Fruit fly (Drosophila melanogaster): Measurements from ENCODE around the gene Uros1.

The Uros1 gene

dm6 chrX:8891565-8892276, 8.3 kb downstream of the Uros1 start (continued):
- peak; percentile 79 for TF ChIP-seq CG2712 (tag; optimal IDR thresholded peaks at IDR 0.05)
- peak; percentile 79 for TF ChIP-seq Aef1 (GFP tag; IDR thresholded peaks at IDR 0.05)
- peak; percentile 68 for TF ChIP-seq unpg (GFP tag; optimal IDR thresholded peaks at IDR 0.05)
- TF ChIP-seq CG18619 (GFP tag; optimal IDR thresholded peaks at IDR 0.05): peak; percentile 53
- TF ChIP-seq CG13123 (GFP tag; optimal IDR thresholded peaks at IDR 0.05): peak; percentile 26
- peak; percentile 31 for TF ChIP-seq Deaf1 (tag; optimal IDR thresholded peaks at IDR 0.05)
- no peak for TF ChIP-seq tll (GFP tag; optimal IDR thresholded peaks at IDR 0.05)
- no peak for TF ChIP-seq CG9797 (GFP tag; optimal IDR thresholded peaks at IDR 0.05)
- TF ChIP-seq onecut (GFP tag; IDR thresholded peaks at IDR 0.05): peak; percentile 45
- no peak for TF ChIP-seq MESR4 (GFP tag; optimal IDR thresholded peaks at IDR 0.05)
- TF ChIP-seq yki (optimal IDR thresholded peaks at IDR 0.05): peak; percentile 86
- peak; percentile 37 for TF ChIP-seq CG3407 (GFP tag; optimal IDR thresholded peaks at IDR 0.05)
- TF ChIP-seq fd96Cb (tag; optimal IDR thresholded peaks at IDR 0.05): peak; percentile 79
- no peak for TF ChIP-seq CG2129 (GFP tag; IDR thresholded peaks at IDR 0.05; ENCODE audit: partially characterized antibody)
- TF ChIP-seq dmrt99B (tag; optimal IDR thresholded peaks at IDR 0.05): peak; percentile 86
- TF ChIP-seq pnt (GFP tag; optimal IDR thresholded peaks at IDR 0.05): peak; percentile 7
- no peak for TF ChIP-seq gt (GFP tag; IDR thresholded peaks at IDR 0.05)
- TF ChIP-seq sens-2 (GFP tag; IDR thresholded peaks at IDR 0.05): peak; percentile 66; the same call in 1 of the 2 replicates
- peak; percentile 70 for TF ChIP-seq ind (GFP tag; optimal IDR thresholded peaks at IDR 0.05)
- peak; percentile 20 for TF ChIP-seq maf-S (GFP tag; optimal IDR thresholded peaks at IDR 0.05)
- peak; percentile 70 for TF ChIP-seq CG32532 (GFP tag; IDR thresholded peaks at IDR 0.05)
- TF ChIP-seq sima (GFP tag; optimal IDR thresholded peaks at IDR 0.05): no peak
- TF ChIP-seq CG14441 (GFP tag; IDR thresholded peaks at IDR 0.05): peak; percentile 73
- TF ChIP-seq Ets65A (GFP tag): no peak
- peak; percentile 80 for TF ChIP-seq CG2678 (tag; optimal IDR thresholded peaks at IDR 0.05)
- peak; percentile 4 for TF ChIP-seq HLH54F (GFP tag; optimal IDR thresholded peaks at IDR 0.05)
- no peak for TF ChIP-seq p53 (GFP tag; optimal IDR thresholded peaks at IDR 0.05)
- TF ChIP-seq CG30431 (GFP tag; optimal IDR thresholded peaks at IDR 0.05): peak; percentile 48
- peak in 1 of 2 experiments; percentile 75 for TF ChIP-seq bsh (GFP tag; optimal IDR thresholded peaks at IDR 0.05)
- TF ChIP-seq tup (GFP tag; optimal IDR thresholded peaks at IDR 0.05): no peak
- TF ChIP-seq CG11723 (GFP tag; optimal IDR thresholded peaks at IDR 0.05): peak; percentile 36
- TF ChIP-seq Hr39 (optimal IDR thresholded peaks at IDR 0.05): no peak
- no peak for TF ChIP-seq HmgD (GFP tag; optimal IDR thresholded peaks at IDR 0.05)
- TF ChIP-seq dimm (GFP tag; IDR thresholded peaks at IDR 0.05): no peak
- TF ChIP-seq peb (GFP tag; IDR thresholded peaks at IDR 0.05): no peak
- TF ChIP-seq E2f1 (GFP tag; IDR thresholded peaks at IDR 0.05): peak; percentile 72
- peak; percentile 84 for TF ChIP-seq dysf (GFP tag; IDR thresholded peaks at IDR 0.05)
- TF ChIP-seq CG6683 (GFP tag; optimal IDR thresholded peaks at IDR 0.05): peak; percentile 25
- no peak for TF ChIP-seq CG16779 (GFP tag; IDR thresholded peaks at IDR 0.05)
- peak; percentile 68 for TF ChIP-seq CG12155 (GFP tag; optimal IDR thresholded peaks at IDR 0.05)
- TF ChIP-seq NC2β (GFP tag; optimal IDR thresholded peaks at IDR 0.05): peak; percentile 17
- TF ChIP-seq CG10565 (GFP tag; optimal IDR thresholded peaks at IDR 0.05): no peak
- TF ChIP-seq Vsx1 (GFP tag; optimal IDR thresholded peaks at IDR 0.05): peak; percentile 42
- TF ChIP-seq HmgZ (tag; optimal IDR thresholded peaks at IDR 0.05): peak; percentile 25
- no peak for TF ChIP-seq D (optimal IDR thresholded peaks at IDR 0.05)
- peak; percentile 66 for TF ChIP-seq D (GFP tag; optimal IDR thresholded peaks at IDR 0.05)
- no peak for TF ChIP-seq CG18011 (GFP tag; optimal IDR thresholded peaks at IDR 0.05)
- no peak for TF ChIP-seq pzg (GFP tag; optimal IDR thresholded peaks at IDR 0.05)
- peak; percentile 49 for TF ChIP-seq cwo (GFP tag; optimal IDR thresholded peaks at IDR 0.05)
- TF ChIP-seq CG18262 (tag; optimal IDR thresholded peaks at IDR 0.05): peak; percentile 77

Measured in whole organism, embryonic.